Worm (Caenorhabditis elegans) whole organism, L1 larva: ENCODE data around the gene asp-5.

Experiments used
- ceh-82 ChIP-seq, 3 experiments: fragments of 150-350 bp in 1 of 3; sonication (generic microtip) in 2 of 3; optimal IDR thresholded peaks; 2 replicates each; lab custom pipeline; 2014 to 2017; ENCODE audit warnings: missing biosample characterization in 3 of 3, missing genetic modification characterization in 3 of 3
- lin-14 ChIP-seq: fragments of 200-800 bp; sonication (Bioruptor generic); optimal IDR thresholded peaks from 2 replicates; lab custom pipeline; 2018; ENCODE audit warnings: mild to moderate bottlenecking, missing genetic modification characterization, moderate library complexity, missing compliant biosample characterization
- unc-62 ChIP-seq: fragments of 150-350 bp; optimal IDR thresholded peaks from 2 replicates; lab custom pipeline; 2014; ENCODE audit warnings: missing biosample characterization, missing genetic modification reagents, missing genetic modification characterization

ce11 chrV:8305940-8306339 lies 33.8 kb downstream of the asp-5 start:
- no peak for TF ChIP-seq unc-62 (GFP tag; lab: Kevin White, UChicago)
- no peak for TF ChIP-seq lin-14
- no peak for TF ChIP-seq ceh-82 (tag; optimal IDR thresholded peaks at IDR 0.05; lab: Kevin White, UChicago)
